Fruit fly (Drosophila melanogaster): ENCODE results near the gene CG46383.

Gene CG46383

dm6 chr3R:15934952-15935351, 15.8 kb downstream of the CG46383 start, which contains the start of gene Sap47 (continued):
- TF ChIP-seq CG2116 (GFP tag; optimal IDR thresholded peaks at IDR 0.05) (peak; percentile 70), C15 (GFP tag; IDR thresholded peaks at IDR 0.05) (no peak), nerfin-1 (tag; optimal IDR thresholded peaks at IDR 0.05) (peak; percentile 87), CG6254 (GFP tag; optimal IDR thresholded peaks at IDR 0.05) (no peak), bbx (GFP tag; IDR thresholded peaks at IDR 0.05; ENCODE audit: partially characterized antibody) (peak; percentile 85), dmrt99B (tag; optimal IDR thresholded peaks at IDR 0.05) (no peak), CG12391 (tag; optimal IDR thresholded peaks at IDR 0.05) (peak; percentile 28), tio (GFP tag; optimal IDR thresholded peaks at IDR 0.05) (no peak), CG14050 (GFP tag; IDR thresholded peaks at IDR 0.05) (no peak), CG9876 (GFP tag; optimal IDR thresholded peaks at IDR 0.05) (no peak), CG17328 (GFP tag; IDR thresholded peaks at IDR 0.05) (no peak), sob (GFP tag; IDR thresholded peaks at IDR 0.05) (no peak), Dp (GFP tag; optimal IDR thresholded peaks at IDR 0.05) (peak; percentile 63), ac (GFP tag; optimal IDR thresholded peaks at IDR 0.05) (no peak), Dref (GFP tag; IDR thresholded peaks at IDR 0.05) (peak; percentile 64), ranshi (GFP tag; IDR thresholded peaks at IDR 0.05) (no peak; the same call in 1 of the 2 replicates), CG12659 (GFP tag; optimal IDR thresholded peaks at IDR 0.05) (peak; percentile 49), CG10147 (GFP tag; optimal IDR thresholded peaks at IDR 0.05) (peak; percentile 18), HLHmδ (GFP tag; optimal IDR thresholded peaks at IDR 0.05) (no peak), unpg (GFP tag; optimal IDR thresholded peaks at IDR 0.05) (peak; percentile 2), shn (GFP tag; optimal IDR thresholded peaks at IDR 0.05) (no peak), CG5953 (GFP tag; IDR thresholded peaks at IDR 0.05) (no peak), ase (GFP tag; IDR thresholded peaks at IDR 0.05) (no peak), CG13624 (GFP tag; optimal IDR thresholded peaks at IDR 0.05) (peak; percentile 81), onecut (GFP tag; IDR thresholded peaks at IDR 0.05) (peak; percentile 80), CG3163 (GFP tag; optimal IDR thresholded peaks at IDR 0.05) (no peak), amos (GFP tag; IDR thresholded peaks at IDR 0.05; ENCODE audit: partially characterized antibody) (peak; percentile 88), al (GFP tag; IDR thresholded peaks at IDR 0.05) (no peak), Adf1 (GFP tag; IDR thresholded peaks at IDR 0.05) (peak; percentile 39; the same call in 1 of the 2 replicates), CG11695 (GFP tag; IDR thresholded peaks at IDR 0.05) (peak; percentile 32; the same call in 1 of the 3 replicates), Chrac-16 (GFP tag; optimal IDR thresholded peaks at IDR 0.05) (no peak), insv (GFP tag; optimal IDR thresholded peaks at IDR 0.05) (no peak), CoRest (tag; optimal IDR thresholded peaks at IDR 0.05) (no peak), BtbVII (GFP tag; optimal IDR thresholded peaks at IDR 0.05) (no peak), caup (GFP tag; optimal IDR thresholded peaks at IDR 0.05; ENCODE audit: severe bottlenecking) (no peak), ab (GFP tag; optimal IDR thresholded peaks at IDR 0.05) (no peak), Lhr (GFP tag; optimal IDR thresholded peaks at IDR 0.05) (no peak), CG17802 (tag; optimal IDR thresholded peaks at IDR 0.05) (no peak), grau (tag; optimal IDR thresholded peaks at IDR 0.05) (no peak), zfh1 (GFP tag; IDR thresholded peaks at IDR 0.05) (no peak), prd (optimal IDR thresholded peaks at IDR 0.05) (no peak), prd (GFP tag; IDR thresholded peaks at IDR 0.05) (no peak), CG10959 (GFP tag; IDR thresholded peaks at IDR 0.05) (no peak), YL-1 (GFP tag; optimal IDR thresholded peaks at IDR 0.05) (peak; percentile 59), CG8290 (GFP tag; optimal IDR thresholded peaks at IDR 0.05) (no peak), CG8290 (tag; optimal IDR thresholded peaks at IDR 0.05) (peak in 1 of 2 experiments; percentile 67), CG12104 (GFP tag; optimal IDR thresholded peaks at IDR 0.05) (no peak), CG10267 (tag; optimal IDR thresholded peaks at IDR 0.05) (peak; percentile 5), lov (optimal IDR thresholded peaks at IDR 0.05) (no peak), lov (GFP tag; IDR thresholded peaks at IDR 0.05) (no peak), MTF-1 (GFP tag; optimal IDR thresholded peaks at IDR 0.05; ENCODE audit: borderline replicate concordance) (no peak), pfk (GFP tag; optimal IDR thresholded peaks at IDR 0.05) (no peak)

Measured in whole organism, embryonic.